Fruit fly (Drosophila melanogaster) whole organism, adult: ENCODE data around the gene cni.
A peak's percentile ranks its signal among the peaks of the same experiment; 100 is the strongest.

Experiments used
- CG12768 ChIP-seq: fragments of 200-800 bp; sonication (Bioruptor generic); optimal IDR thresholded peaks from 2 replicates; lab custom pipeline; 2017; ENCODE audit warnings: missing biosample characterization, missing genetic modification characterization, mild to moderate bottlenecking, moderate library complexity, missing genetic modification reagents
- CG14711 ChIP-seq: fragments of 200-800 bp; sonication (Bioruptor generic); optimal IDR thresholded peaks from 2 replicates; lab custom pipeline; 2018; ENCODE audit warnings: missing biosample characterization, mild to moderate bottlenecking, missing genetic modification characterization, moderate library complexity
- CG7045 ChIP-seq: fragments of 200-800 bp; sonication (Bioruptor generic); optimal IDR thresholded peaks from 2 replicates; lab custom pipeline; 2017; ENCODE audit warnings: missing biosample characterization, mild to moderate bottlenecking, missing genetic modification characterization
- kay ChIP-seq: fragments of 200-800 bp; sonication (Bioruptor generic); peaks from one replicate; lab custom pipeline; 2016; ENCODE audit warnings: missing biosample characterization, missing genetic modification characterization, borderline replicate concordance
- pad ChIP-seq: fragments of 200-800 bp; sonication (Bioruptor generic); optimal IDR thresholded peaks from 3 replicates; lab custom pipeline; 2017; ENCODE audit warnings: missing biosample characterization, missing genetic modification characterization, mild to moderate bottlenecking, moderate library complexity, missing genetic modification reagents
- tj ChIP-seq: fragments of 200-800 bp; sonication (Bioruptor generic); optimal IDR thresholded peaks from 3 replicates; lab custom pipeline; 2017; ENCODE audit warnings: missing biosample characterization, mild to moderate bottlenecking, missing genetic modification characterization, moderate library complexity

dm6 chr2L:16310648-16311047 is at the start of gene cni, which contains the start of gene fzy:
- TF ChIP-seq kay (GFP tag; lab: Kevin White, UChicago), result no peak
- TF ChIP-seq CG14711, result peak; percentile 43
- no peak for TF ChIP-seq pad (GFP tag; lab: Kevin White, UChicago)
- TF ChIP-seq tj (GFP tag; lab: Kevin White, UChicago), result no peak
- no peak for TF ChIP-seq CG7045 (GFP tag; lab: Kevin White, UChicago)
- no peak for TF ChIP-seq CG12768 (GFP tag; lab: Kevin White, UChicago)
